Fruit fly (Drosophila melanogaster) S2 (cell line): ENCODE data around the gene alpha-Est3.

Experiments used
- CG8478 ChIP-seq: fragments of >200 bp; optimal IDR thresholded peaks from 2 replicates; lab custom pipeline; 2018
- CTCF ChIP-seq, 2 experiments: fragments of >200 bp; optimal IDR thresholded peaks; 2 replicates each; lab custom pipeline; 2018

DNA sequence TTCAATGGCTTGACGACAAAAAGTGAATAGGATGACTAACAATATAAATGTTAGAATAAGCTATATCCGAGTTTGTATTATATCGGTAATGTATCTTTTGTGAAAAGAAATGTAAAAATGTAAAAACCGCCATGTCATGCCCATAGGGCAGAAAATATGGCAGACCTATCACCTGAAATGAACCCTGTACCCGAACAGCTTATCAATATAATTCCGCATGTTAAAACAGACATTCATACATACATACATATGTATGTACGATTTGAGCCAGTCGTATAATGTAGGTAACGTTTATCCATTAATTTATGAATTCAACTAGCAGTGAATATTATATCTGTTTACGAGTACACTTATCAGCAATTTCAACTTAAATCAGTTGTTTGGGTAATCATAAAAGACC is 51.5 kb downstream of the alpha-Est3 start:
- TF ChIP-seq CTCF (optimal IDR thresholded peaks at IDR 0.05; lab: Kevin White, UChicago) (no peak), CG8478 (no peak)
